Fruit fly (Drosophila melanogaster) whole organism, embryonic: ENCODE measurements around the gene beta4GalT7.

Experiments
- Ada2b ChIP-seq: fragments of 200-800 bp; sonication (Bioruptor generic); IDR thresholded peaks from 2 replicates; pipeline ENCODE4 v1.3.6; 2022; ENCODE audit warnings: missing biosample characterization, missing genetic modification characterization
- Awh ChIP-seq: fragments of 200-800 bp; sonication (Bioruptor generic); IDR thresholded peaks from 2 replicates; pipeline ENCODE4, ENCODE4 v1.3.6; 2022; ENCODE audit warnings: missing biosample characterization, missing genetic modification characterization
- Bdp1 ChIP-seq: fragments of 200-800 bp; sonication (Bioruptor generic); optimal IDR thresholded peaks from 3 replicates; lab custom pipeline; 2016; ENCODE audit warnings: missing biosample characterization, missing genetic modification characterization
- CG10147 ChIP-seq: fragments of 200-800 bp; sonication (Bioruptor generic); optimal IDR thresholded peaks from 2 replicates; lab custom pipeline; 2019; ENCODE audit warnings: missing biosample characterization, mild to moderate bottlenecking, missing genetic modification characterization, moderate library complexity
- CG1233 ChIP-seq: fragments of 200-800 bp; sonication (Bioruptor generic); optimal IDR thresholded peaks from 4 replicates; lab custom pipeline; 2018; ENCODE audit warnings: missing biosample characterization, mild to moderate bottlenecking, missing genetic modification characterization
- CG12391 ChIP-seq: fragments of 200-800 bp; sonication (Bioruptor generic); optimal IDR thresholded peaks from 3 replicates; lab custom pipeline; 2018; ENCODE audit warnings: missing biosample characterization, mild to moderate bottlenecking, missing genetic modification characterization, moderate library complexity
- CG14441 ChIP-seq: fragments of 200-800 bp; sonication (Bioruptor generic); IDR thresholded peaks from 2 replicates; pipeline ENCODE4 v1.3.6; 2022; ENCODE audit warnings: missing biosample characterization, missing genetic modification characterization
- CG14710 ChIP-seq: fragments of 200-800 bp; sonication (Bioruptor generic); optimal IDR thresholded peaks from 3 replicates; lab custom pipeline; 2019; ENCODE audit warnings: missing biosample characterization, mild to moderate bottlenecking, missing genetic modification characterization, moderate library complexity
- CG15514 ChIP-seq: fragments of 200-800 bp; sonication (Bioruptor generic); optimal IDR thresholded peaks from 3 replicates; lab custom pipeline; 2017; ENCODE audit warnings: missing biosample characterization, missing genetic modification characterization, mild to moderate bottlenecking, moderate library complexity, missing genetic modification reagents
- CG1603 ChIP-seq: fragments of 200-800 bp; sonication (Bioruptor generic); optimal IDR thresholded peaks from 2 replicates; lab custom pipeline; 2019; ENCODE audit warnings: missing biosample characterization, mild to moderate bottlenecking, missing genetic modification characterization, moderate library complexity
- CG17361 ChIP-seq: fragments of 200-800 bp; sonication (Bioruptor generic); IDR thresholded peaks from 3 replicates; pipeline ENCODE4 v1.3.6; 2022; ENCODE audit warnings: missing biosample characterization, missing genetic modification characterization
- CG17829 ChIP-seq: fragments of 200-800 bp; optimal IDR thresholded peaks from 2 replicates; lab custom pipeline; 2019; ENCODE audit warnings: missing biosample characterization, mild to moderate bottlenecking, missing genetic modification characterization, moderate library complexity
- CG2116 ChIP-seq: fragments of 200-800 bp; sonication (Bioruptor generic); optimal IDR thresholded peaks from 3 replicates; lab custom pipeline; 2018; ENCODE audit warnings: missing biosample characterization, mild to moderate bottlenecking, missing genetic modification characterization
- CG2120 ChIP-seq: fragments of 200-800 bp; sonication (Bioruptor generic); optimal IDR thresholded peaks from 3 replicates; lab custom pipeline; 2016; ENCODE audit warnings: missing biosample characterization, missing genetic modification characterization
- CG43689 ChIP-seq: fragments of 200-800 bp; sonication (Bioruptor generic); IDR thresholded peaks from 2 replicates; pipeline ENCODE4 v1.3.6; 2022; ENCODE audit warnings: missing biosample characterization, missing genetic modification characterization
- CG6791 ChIP-seq: fragments of 200-800 bp; sonication (Bioruptor generic); IDR thresholded peaks from 3 replicates; pipeline ENCODE4 v1.3.6; 2022; ENCODE audit warnings: missing biosample characterization, missing genetic modification characterization; ENCODE audit not compliant: partially characterized antibody
- CG8290 ChIP-seq, 3 experiments: fragments of 200-800 bp; sonication (Bioruptor generic); optimal IDR thresholded peaks; 2 replicates each; lab custom pipeline; 2016 to 2019; ENCODE audit warnings: missing biosample characterization in 3 of 3, missing genetic modification characterization in 3 of 3, mild to moderate bottlenecking in 2 of 3, moderate library complexity in 1 of 3
- CG9797 ChIP-seq: fragments of 200-800 bp; sonication (Bioruptor generic); optimal IDR thresholded peaks from 3 replicates; lab custom pipeline; 2018; ENCODE audit warnings: missing biosample characterization, mild to moderate bottlenecking, missing genetic modification characterization
- CG9876 ChIP-seq: fragments of 200-800 bp; sonication (Bioruptor generic); optimal IDR thresholded peaks from 2 replicates; lab custom pipeline; 2016; ENCODE audit warnings: missing biosample characterization, missing genetic modification characterization
- CTCF ChIP-seq: fragments of 200-800 bp; sonication (Bioruptor generic); optimal IDR thresholded peaks from 2 replicates; lab custom pipeline; 2017; ENCODE audit warnings: missing biosample characterization, mild to moderate bottlenecking, missing genetic modification characterization, moderate library complexity
- CoRest ChIP-seq: fragments of 200-800 bp; sonication (Bioruptor generic); optimal IDR thresholded peaks from 3 replicates; lab custom pipeline; 2018; ENCODE audit warnings: missing biosample characterization, mild to moderate bottlenecking, missing genetic modification characterization, moderate library complexity
- Fer3 ChIP-seq: fragments of 200-800 bp; sonication (Bioruptor generic); optimal IDR thresholded peaks from 2 replicates; lab custom pipeline; 2018; ENCODE audit warnings: missing biosample characterization, mild to moderate bottlenecking, missing genetic modification characterization, moderate library complexity
- HLH4C ChIP-seq: fragments of 200-800 bp; sonication (Bioruptor generic); IDR thresholded peaks from 3 replicates; pipeline ENCODE4 v1.3.6; 2022; ENCODE audit warnings: missing biosample characterization, missing genetic modification characterization; ENCODE audit not compliant: partially characterized antibody
- Hmr ChIP-seq: fragments of 200-800 bp; sonication (Bioruptor generic); optimal IDR thresholded peaks from 3 replicates; lab custom pipeline; 2017; ENCODE audit warnings: mild to moderate bottlenecking, missing biosample characterization, missing genetic modification reagents, missing genetic modification characterization
- MBD-R2 ChIP-seq: fragments of 200-800 bp; sonication (Bioruptor generic); IDR thresholded peaks from 2 replicates; pipeline ENCODE4 v1.3.6; 2022; ENCODE audit warnings: missing biosample characterization, missing genetic modification characterization
- Nf-YA ChIP-seq: fragments of 200-800 bp; sonication (Bioruptor generic); IDR thresholded peaks from 2 replicates; pipeline ENCODE4 v1.3.6; 2022; ENCODE audit warnings: missing biosample characterization, missing genetic modification characterization
- Nf-YB ChIP-seq: fragments of 200-800 bp; sonication (Bioruptor generic); optimal IDR thresholded peaks from 3 replicates; lab custom pipeline; 2019; ENCODE audit warnings: missing biosample characterization, mild to moderate bottlenecking, missing genetic modification characterization, moderate library complexity
- Opbp ChIP-seq: fragments of 200-800 bp; sonication (Bioruptor generic); IDR thresholded peaks from 3 replicates; pipeline ENCODE4 v1.3.6; 2022; ENCODE audit warnings: missing biosample characterization, missing genetic modification characterization; ENCODE audit not compliant: partially characterized antibody
- Rfx ChIP-seq: fragments of 200-800 bp; sonication (Bioruptor generic); IDR thresholded peaks from 2 replicates; pipeline ENCODE4 v1.3.6; 2022; ENCODE audit warnings: missing biosample characterization, missing genetic modification characterization
- Scr ChIP-seq: fragments of 200-800 bp; sonication (Bioruptor generic); IDR thresholded peaks from 2 replicates; pipeline ENCODE4 v1.3.6; 2022; ENCODE audit warnings: missing biosample characterization, missing genetic modification characterization; ENCODE audit not compliant: partially characterized antibody
- Xrp1 ChIP-seq: fragments of 200-800 bp; sonication (Bioruptor generic); IDR thresholded peaks from 2 replicates; pipeline ENCODE4 v1.3.6; 2022; ENCODE audit warnings: missing biosample characterization, missing genetic modification characterization
- aop ChIP-seq: fragments of 200-800 bp; sonication (Bioruptor generic); IDR thresholded peaks from 2 replicates; pipeline ENCODE4 v1.3.6; 2022; ENCODE audit warnings: missing biosample characterization, missing genetic modification characterization
- az2 ChIP-seq: fragments of 200-800 bp; sonication (Bioruptor generic); optimal IDR thresholded peaks from 3 replicates; lab custom pipeline; 2016; ENCODE audit warnings: missing biosample characterization, missing genetic modification characterization
- bab2 ChIP-seq: fragments of 200-800 bp; sonication (Bioruptor generic); optimal IDR thresholded peaks from 2 replicates; lab custom pipeline; 2016; ENCODE audit warnings: missing biosample characterization, missing genetic modification characterization
- chn ChIP-seq: fragments of 200-800 bp; sonication (Bioruptor generic); optimal IDR thresholded peaks from 2 replicates; lab custom pipeline; 2016; ENCODE audit warnings: missing biosample characterization, missing genetic modification characterization
- corto ChIP-seq: fragments of 200-800 bp; sonication (Bioruptor generic); optimal IDR thresholded peaks from 2 replicates; lab custom pipeline; 2016; ENCODE audit warnings: missing biosample characterization, mild to moderate bottlenecking, missing genetic modification characterization, moderate library complexity
- dpn ChIP-seq, 2 experiments: fragments of 200-800 bp; sonication (Bioruptor generic); optimal IDR thresholded peaks; 3 replicates each; lab custom pipeline; 2016; ENCODE audit warnings: missing biosample characterization in 2 of 2, missing genetic modification characterization in 2 of 2
- gem ChIP-seq: fragments of 200-800 bp; sonication (Bioruptor generic); optimal IDR thresholded peaks from 2 replicates; lab custom pipeline; 2019; ENCODE audit warnings: missing biosample characterization, mild to moderate bottlenecking, missing genetic modification characterization, moderate library complexity
- gfzf ChIP-seq: fragments of 200-800 bp; sonication (Bioruptor generic); optimal IDR thresholded peaks from 2 replicates; lab custom pipeline; 2016; ENCODE audit warnings: missing biosample characterization, mild to moderate bottlenecking, missing genetic modification characterization, moderate library complexity
- jing ChIP-seq: fragments of 200-800 bp; sonication (Bioruptor generic); optimal IDR thresholded peaks from 2 replicates; lab custom pipeline; 2018; ENCODE audit warnings: missing biosample characterization, mild to moderate bottlenecking, missing genetic modification characterization
- lab ChIP-seq: fragments of 200-800 bp; sonication (Bioruptor generic); optimal IDR thresholded peaks from 3 replicates; lab custom pipeline; 2017; ENCODE audit warnings: missing biosample characterization, missing genetic modification characterization, mild to moderate bottlenecking, moderate library complexity, missing genetic modification reagents
- lilli ChIP-seq: fragments of 200-800 bp; sonication (Bioruptor generic); optimal IDR thresholded peaks from 3 replicates; lab custom pipeline; 2016; ENCODE audit warnings: missing biosample characterization, missing genetic modification characterization
- lola ChIP-seq, 3 experiments: fragments of >200 bp in 2 of 3; fragments of 200-800 bp in 1 of 3; sonication (Bioruptor generic) in 1 of 3; optimal IDR thresholded peaks; 2 replicates each; lab custom pipeline; 2017 to 2019; ENCODE audit warnings: missing biosample characterization in 3 of 3, missing genetic modification characterization in 3 of 3, mild to moderate bottlenecking in 1 of 3, moderate library complexity in 1 of 3
- nerfin-1 ChIP-seq: fragments of 200-800 bp; sonication (Bioruptor generic); optimal IDR thresholded peaks from 3 replicates; lab custom pipeline; 2019; ENCODE audit warnings: missing biosample characterization, mild to moderate bottlenecking, missing genetic modification characterization, moderate library complexity
- odd ChIP-seq: fragments of 200-800 bp; sonication (Bioruptor generic); optimal IDR thresholded peaks from 2 replicates; lab custom pipeline; 2017; ENCODE audit warnings: missing biosample characterization, mild to moderate bottlenecking, missing genetic modification characterization
- onecut ChIP-seq: fragments of 200-800 bp; sonication (Bioruptor generic); IDR thresholded peaks from 2 replicates; pipeline ENCODE4 v1.3.6; 2022; ENCODE audit warnings: missing biosample characterization, missing genetic modification characterization
- sc ChIP-seq, 3 experiments: fragments of >200 bp in 2 of 3; fragments of 200-800 bp in 1 of 3; sonication (Bioruptor generic) in 1 of 3; optimal IDR thresholded peaks; 2 replicates in 2 of 3; 3 replicates in 1 of 3; lab custom pipeline; 2017; ENCODE audit warnings: mild to moderate bottlenecking in 1 of 3, missing biosample characterization in 1 of 3, missing genetic modification characterization in 1 of 3, missing genetic modification reagents in 1 of 3
- slou ChIP-seq: fragments of 200-800 bp; sonication (Bioruptor generic); optimal IDR thresholded peaks from 3 replicates; lab custom pipeline; 2016; ENCODE audit warnings: missing biosample characterization, missing genetic modification characterization

Gene beta4GalT7

dm6 chr3R:25054451-25055188 is 31.6 kb downstream of the beta4GalT7 start, which contains the start of gene CG31109 (continued):
- TF ChIP-seq Fer3 (tag; lab: Kevin White, UChicago), result peak; percentile 10
- peak; percentile 91 for TF ChIP-seq CG1603
- no peak for TF ChIP-seq jing (GFP tag; lab: Kevin White, UChicago)
- peak; percentile 31 for TF ChIP-seq CG17829 (tag; lab: Kevin White, UChicago)
- no peak for TF ChIP-seq CG43689 (GFP tag; lab: Robert Waterston, UW)
- peak in 1 of 3 experiments; percentile 5 for TF ChIP-seq lola (GFP tag; optimal IDR thresholded peaks at IDR 0.05; lab: Kevin White, UChicago)
- TF ChIP-seq Opbp, result peak; percentile 46; the same call in 1 of the 3 replicates
- TF ChIP-seq CG12391 (tag; lab: Kevin White, UChicago), result peak; percentile 46
- peak; percentile 29 for TF ChIP-seq CoRest (tag; lab: Kevin White, UChicago)
- peak; percentile 60 for TF ChIP-seq lilli
- peak; percentile 84 for TF ChIP-seq CG8290 (GFP tag; optimal IDR thresholded peaks at IDR 0.05; lab: Kevin White, UChicago)
- peak; percentile 73 to 89 for TF ChIP-seq CG8290 (tag; optimal IDR thresholded peaks at IDR 0.05; lab: Kevin White, UChicago)
- peak in 1 of 2 experiments; percentile 4 for TF ChIP-seq dpn (GFP tag; optimal IDR thresholded peaks at IDR 0.05; lab: Kevin White, UChicago)
- peak; percentile 19 for TF ChIP-seq Hmr (GFP tag; lab: Kevin White, UChicago)
- no peak for TF ChIP-seq CTCF
- peak; percentile 51 for TF ChIP-seq Rfx (GFP tag; lab: Robert Waterston, UW)
- TF ChIP-seq Nf-YA (GFP tag; lab: Robert Waterston, UW), result no peak
- TF ChIP-seq CG10147, result peak; percentile 40
- peak; percentile 33 for TF ChIP-seq gem
- TF ChIP-seq CG6791 (GFP tag; lab: Robert Waterston, UW), result peak; percentile 37; the same call in 1 of the 3 replicates
- no peak for TF ChIP-seq Ada2b (GFP tag; lab: Robert Waterston, UW)
- TF ChIP-seq Xrp1 (GFP tag; lab: Robert Waterston, UW), result 0 out of 2 replicates have a peak, but pooled peaks have one; percentile 8
- 0 out of 2 replicates have a peak, but pooled peaks have one; percentile 17 for TF ChIP-seq CG14441 (GFP tag; lab: Robert Waterston, UW)
- no peak for TF ChIP-seq az2 (GFP tag; lab: Kevin White, UChicago)
- TF ChIP-seq CG2120 (GFP tag; lab: Kevin White, UChicago), result peak; percentile 64
- TF ChIP-seq HLH4C (GFP tag; lab: Robert Waterston, UW), result peak; percentile 40; the same call in 1 of the 3 replicates
- TF ChIP-seq onecut (GFP tag; lab: Robert Waterston, UW), result peak; percentile 60
- peak; percentile 27 for TF ChIP-seq CG9797 (GFP tag; lab: Kevin White, UChicago)
- peak; percentile 62 for TF ChIP-seq CG15514 (GFP tag; lab: Kevin White, UChicago)
- no peak for TF ChIP-seq sc (optimal IDR thresholded peaks at IDR 0.05; lab: Kevin White, UChicago)
- no peak for TF ChIP-seq sc (GFP tag; optimal IDR thresholded peaks at IDR 0.05; lab: Kevin White, UChicago)
- peak; percentile 70 for TF ChIP-seq CG14710 (tag; lab: Kevin White, UChicago)
- TF ChIP-seq MBD-R2, result peak; percentile 79

- TF ChIP-seq bab2 (GFP tag; lab: Kevin White, UChicago) (no peak), CG17829 (tag; lab: Kevin White, UChicago) (no peak), odd (GFP tag; lab: Kevin White, UChicago) (peak; percentile 18), chn (GFP tag; lab: Kevin White, UChicago) (no peak), gfzf (GFP tag; lab: Kevin White, UChicago) (peak; percentile 49), slou (GFP tag; lab: Kevin White, UChicago) (no peak), lab (GFP tag; lab: Kevin White, UChicago) (no peak), CG17361 (no peak), Bdp1 (GFP tag; lab: Kevin White, UChicago) (no peak), Opbp (no peak), Scr (peak; percentile 37), Nf-YB (no peak), aop (GFP tag; lab: Robert Waterston, UW) (no peak), Awh (GFP tag; lab: Robert Waterston, UW) (no peak), nerfin-1 (no peak), CG2116 (GFP tag; lab: Kevin White, UChicago) (peak; percentile 98), corto (GFP tag; lab: Kevin White, UChicago) (no peak), CG1233 (GFP tag; lab: Kevin White, UChicago) (no peak), CG9876 (GFP tag; lab: Kevin White, UChicago) (no peak)
Observed at dm6 chr3R:25056016-25056415, 33.0 kb downstream of the beta4GalT7 start, which contains the start of the genes CG31111 and stac. TSS of gene CG31111 (minus strand) at chr3R:25056177. TSS of gene stac (plus strand) at chr3R:25056286.
